Fruit fly (Drosophila melanogaster) whole organism, wandering third instar larva: ENCODE measurements around the gene CG43273.

Experiments
- Abd-B ChIP-seq: fragments of >200 bp; optimal IDR thresholded peaks from 2 replicates; lab custom pipeline; 2017; ENCODE audit warnings: missing biosample characterization, missing genetic modification characterization
- Dif ChIP-seq: fragments of 200-275, 200-300 bp; sonication (Bioruptor generic); optimal IDR thresholded peaks from 2 replicates; lab custom pipeline; 2018; ENCODE audit warnings: missing biosample characterization, missing genetic modification characterization; ENCODE audit not compliant: partially characterized antibody
- GATAd ChIP-seq: sonication (Bioruptor generic); optimal IDR thresholded peaks from 2 replicates; lab custom pipeline; 2016; ENCODE audit warnings: missing biosample characterization, missing genetic modification characterization
- Hnf4 ChIP-seq: fragments of 200-800 bp; sonication (Bioruptor generic); optimal IDR thresholded peaks from 2 replicates; lab custom pipeline; 2016; ENCODE audit warnings: missing biosample characterization, mild to moderate bottlenecking, missing genetic modification characterization
- Hr78 ChIP-seq: fragments of >200 bp; optimal IDR thresholded peaks from 2 replicates; lab custom pipeline; 2017; ENCODE audit warnings: missing biosample characterization, missing genetic modification characterization
- Myc ChIP-seq: fragments of >200 bp; optimal IDR thresholded peaks from 2 replicates; lab custom pipeline; 2017
- Rel ChIP-seq, 2 experiments: fragments of 200-800 bp; sonication (Bioruptor generic) in 1 of 2; optimal IDR thresholded peaks; 2 replicates in 1 of 2; 3 replicates in 1 of 2; lab custom pipeline; 2016 to 2019; ENCODE audit warnings: mild to moderate bottlenecking in 2 of 2, missing biosample characterization in 2 of 2, missing genetic modification characterization in 2 of 2, moderate library complexity in 1 of 2
- Vsx2 ChIP-seq: fragments of 200-300, 225-300 bp; sonication (Bioruptor generic); optimal IDR thresholded peaks from 2 replicates; lab custom pipeline; 2018; ENCODE audit warnings: missing biosample characterization, missing genetic modification characterization; ENCODE audit not compliant: partially characterized antibody
- brk ChIP-seq: fragments of 200-800 bp; sonication (Bioruptor generic); optimal IDR thresholded peaks from 2 replicates; lab custom pipeline; 2016; ENCODE audit warnings: missing biosample characterization, mild to moderate bottlenecking, missing genetic modification characterization
- lola ChIP-seq: fragments of >200 bp; optimal IDR thresholded peaks from 2 replicates; lab custom pipeline; 2017; ENCODE audit warnings: missing biosample characterization, missing genetic modification characterization
- psq ChIP-seq: fragments of 200-800 bp; sonication (Bioruptor generic); optimal IDR thresholded peaks from 3 replicates; lab custom pipeline; 2017; ENCODE audit warnings: missing biosample characterization, mild to moderate bottlenecking, missing genetic modification characterization, moderate library complexity
- sv ChIP-seq: fragments of 200-800 bp; sonication (Bioruptor generic); optimal IDR thresholded peaks from 3 replicates; lab custom pipeline; 2016; ENCODE audit warnings: missing biosample characterization, missing genetic modification characterization
- woc ChIP-seq: sonication (Bioruptor generic); optimal IDR thresholded peaks from 2 replicates; lab custom pipeline; 2016; ENCODE audit warnings: missing biosample characterization, mild to moderate bottlenecking, missing genetic modification characterization

DNA sequence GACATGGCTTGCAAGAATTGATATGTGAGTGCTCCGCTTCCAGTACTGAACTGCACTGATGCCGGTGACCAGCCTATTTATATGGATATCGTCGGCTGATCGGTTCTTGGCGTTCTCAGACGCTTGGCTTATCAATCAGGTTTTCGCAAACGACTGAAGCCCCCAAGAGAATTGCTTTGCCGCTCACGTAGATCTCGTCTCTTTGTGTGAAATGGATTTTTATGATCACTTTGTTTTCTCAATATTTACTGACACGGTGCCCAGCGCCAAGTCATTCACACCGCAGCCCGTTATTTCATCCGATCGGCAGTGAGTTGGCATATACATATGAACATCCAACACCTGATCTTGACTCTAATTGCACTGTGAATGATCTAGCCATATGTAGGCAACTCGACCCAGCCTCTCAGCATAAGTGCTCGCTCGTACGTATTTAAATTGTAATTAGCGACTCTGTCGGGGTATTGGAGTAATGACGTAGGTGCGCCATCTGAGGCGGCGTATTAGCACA is 30.3 kb downstream of the CG43273 start, which contains the start of gene CG13639:
- TF ChIP-seq sv (GFP tag; lab: Kevin White, UChicago) (no peak), Rel (GFP tag; optimal IDR thresholded peaks at IDR 0.05; lab: Kevin White, UChicago) (no peak), Rel (tag; optimal IDR thresholded peaks at IDR 0.05; lab: Kevin White, UChicago) (no peak), lola (GFP tag; lab: Kevin White, UChicago) (no peak), Dif (GFP tag; lab: Kevin White, UChicago) (no peak), Hr78 (GFP tag; lab: Kevin White, UChicago) (no peak), Vsx2 (GFP tag; lab: Kevin White, UChicago) (no peak), Myc (no peak), brk (GFP tag; lab: Kevin White, UChicago) (no peak), woc (no peak), GATAd (no peak), Abd-B (GFP tag; lab: Kevin White, UChicago) (no peak), Hnf4 (no peak), psq (no peak)
